Worm (Caenorhabditis elegans) whole organism, L4 larva: ENCODE measurements around the gene K10G4.5.

Experiments used
- D1046.2 ChIP-seq: fragments of 200-800 bp; sonication (Bioruptor generic); IDR thresholded peaks from 2 replicates; pipeline ENCODE4 v1.3.6; 2022; ENCODE audit warnings: missing genetic modification characterization, missing compliant biosample characterization
- F37D6.2 ChIP-seq: sonication (generic microtip); optimal IDR thresholded peaks from 2 replicates; lab custom pipeline; 2016; ENCODE audit warnings: mild to moderate bottlenecking, missing genetic modification characterization, missing compliant biosample characterization
- F49E8.2 ChIP-seq: sonication (generic microtip); optimal IDR thresholded peaks from 2 replicates; lab custom pipeline; 2016; ENCODE audit warnings: missing compliant biosample characterization, mild to moderate bottlenecking, missing genetic modification characterization, borderline replicate concordance
- R02D3.7 ChIP-seq: fragments of 150-350 bp; sonication (generic microtip); optimal IDR thresholded peaks from 3 replicates; lab custom pipeline; 2014; ENCODE audit warnings: missing biosample characterization, missing genetic modification characterization
- T26A8.4 ChIP-seq: fragments of 200-800 bp; sonication (Bioruptor generic); IDR thresholded peaks from 2 replicates; pipeline ENCODE4 v1.3.6; 2022; ENCODE audit warnings: missing genetic modification characterization, missing compliant biosample characterization
- Y105C5A.15 ChIP-seq: fragments of 200-800 bp; sonication (Bioruptor generic); IDR thresholded peaks from 2 replicates; pipeline ENCODE4 v1.3.6; 2022; ENCODE audit warnings: missing genetic modification characterization, missing compliant biosample characterization
- ZK337.2 ChIP-seq: fragments of 200-800 bp; sonication (Bioruptor generic); IDR thresholded peaks from 2 replicates; pipeline ENCODE4 v1.3.6; 2022; ENCODE audit warnings: missing genetic modification reagents, missing genetic modification characterization, missing compliant biosample characterization
- aly-2 ChIP-seq: sonication (generic microtip); optimal IDR thresholded peaks from 2 replicates; lab custom pipeline; 2018; ENCODE audit warnings: missing biosample characterization, missing genetic modification characterization
- ceh-20 ChIP-seq: fragments of 200-800 bp; sonication (Bioruptor generic); IDR thresholded peaks from 2 replicates; pipeline ENCODE4 v1.3.6; 2022; ENCODE audit warnings: missing genetic modification reagents, missing genetic modification characterization, missing compliant biosample characterization
- ceh-28 ChIP-seq: fragments of 150-350 bp; optimal IDR thresholded peaks from 2 replicates; lab custom pipeline; 2014; ENCODE audit warnings: missing biosample characterization, missing genetic modification reagents, missing genetic modification characterization
- ceh-44 ChIP-seq: fragments of 200-800 bp; sonication (Bioruptor generic); IDR thresholded peaks from 2 replicates; pipeline ENCODE4 v1.3.6; 2022; ENCODE audit warnings: missing genetic modification reagents, missing genetic modification characterization, missing compliant biosample characterization
- ces-1 ChIP-seq: fragments of 150-350 bp; sonication (generic microtip); optimal IDR thresholded peaks from 4 replicates; lab custom pipeline; 2014; ENCODE audit warnings: missing biosample characterization, missing genetic modification reagents, missing genetic modification characterization
- daf-12 ChIP-seq: fragments of 150-350 bp; optimal IDR thresholded peaks from 2 replicates; lab custom pipeline; 2014; ENCODE audit warnings: missing biosample characterization, missing genetic modification reagents, missing genetic modification characterization
- daf-16 ChIP-seq, 3 experiments: sonication (generic microtip); optimal IDR thresholded peaks; 2 replicates each; lab custom pipeline; 2016 to 2017; ENCODE audit warnings: missing genetic modification characterization in 3 of 3, missing genetic modification reagents in 3 of 3, mild to moderate bottlenecking in 2 of 3, missing compliant biosample characterization in 2 of 3, missing biosample characterization in 1 of 3, moderate library complexity in 1 of 3
- daf-19 ChIP-seq: fragments of 200-800 bp; sonication (Bioruptor generic); conservative IDR thresholded peaks from 2 replicates; pipeline ENCODE4 v1.3.6; 2022; ENCODE audit warnings: missing genetic modification characterization, missing compliant biosample characterization
- dmd-6 ChIP-seq: fragments of 200-800 bp; sonication (Bioruptor generic); IDR thresholded peaks from 2 replicates; pipeline ENCODE4 v1.3.6; 2022; ENCODE audit warnings: missing genetic modification reagents, missing genetic modification characterization, missing compliant biosample characterization
- dmd-9 ChIP-seq: fragments of 200-800 bp; sonication (Bioruptor generic); IDR thresholded peaks from 2 replicates; pipeline ENCODE4 v1.3.6; 2022; ENCODE audit warnings: missing genetic modification reagents, missing genetic modification characterization, missing compliant biosample characterization
- dpl-1 ChIP-seq: fragments of 150-350 bp; optimal IDR thresholded peaks from 2 replicates; lab custom pipeline; 2014; ENCODE audit warnings: missing biosample characterization, missing genetic modification reagents, missing genetic modification characterization
- dve-1 ChIP-seq: sonication (generic microtip); optimal IDR thresholded peaks from 2 replicates; lab custom pipeline; 2017; ENCODE audit warnings: antibody characterized with exemption, mild to moderate bottlenecking, missing genetic modification characterization, missing compliant biosample characterization; ENCODE audit not compliant: insufficient read depth
- egl-43 ChIP-seq: fragments of 200-800 bp; sonication (Bioruptor generic); IDR thresholded peaks from 2 replicates; pipeline ENCODE4 v1.3.6; 2022; ENCODE audit warnings: missing genetic modification reagents, missing genetic modification characterization, missing compliant biosample characterization
- gei-8 ChIP-seq: fragments of 200-800 bp; sonication (Bioruptor generic); optimal IDR thresholded peaks from 2 replicates; lab custom pipeline; 2018; ENCODE audit warnings: mild to moderate bottlenecking, missing genetic modification characterization, missing compliant biosample characterization
- hif-1 ChIP-seq, 2 experiments: sonication (generic microtip); optimal IDR thresholded peaks; 2 replicates each; lab custom pipeline; 2016 to 2017; ENCODE audit warnings: missing compliant biosample characterization in 2 of 2, missing genetic modification characterization in 2 of 2, missing genetic modification reagents in 2 of 2, missing genotype in 2 of 2, mild to moderate bottlenecking in 1 of 2
- hlh-11 ChIP-seq: fragments of 200-800 bp; sonication (Bioruptor generic); optimal IDR thresholded peaks from 2 replicates; lab custom pipeline; 2018; ENCODE audit warnings: mild to moderate bottlenecking, missing genetic modification characterization, missing compliant biosample characterization
- hmg-1.1 ChIP-seq: fragments of 200-800 bp; sonication (Bioruptor generic); IDR thresholded peaks from 2 replicates; pipeline ENCODE4 v1.3.6; 2022; ENCODE audit warnings: missing genetic modification reagents, missing genetic modification characterization, missing compliant biosample characterization
- lin-39 ChIP-seq: fragments of 150-350 bp; optimal IDR thresholded peaks from 2 replicates; lab custom pipeline; 2014; ENCODE audit warnings: missing biosample characterization, missing genetic modification reagents, missing genetic modification characterization
- lsy-2 ChIP-seq, 2 experiments: fragments of 150-350 bp in 1 of 2; sonication (generic microtip) in 1 of 2; optimal IDR thresholded peaks; 2 replicates each; lab custom pipeline; 2014 to 2017; ENCODE audit warnings: missing biosample characterization in 2 of 2, missing genetic modification characterization in 2 of 2
- madf-9 ChIP-seq: fragments of 200-800 bp; sonication (Bioruptor generic); conservative IDR thresholded peaks from 2 replicates; pipeline ENCODE4 v1.3.6; 2022; ENCODE audit warnings: missing genetic modification reagents, missing genetic modification characterization, missing compliant biosample characterization
- mep-1 ChIP-seq: fragments of 150-350 bp; sonication (generic microtip); optimal IDR thresholded peaks from 3 replicates; lab custom pipeline; 2014; ENCODE audit warnings: missing biosample characterization, missing genetic modification characterization
- mes-2 ChIP-seq: sonication (generic microtip); optimal IDR thresholded peaks from 2 replicates; lab custom pipeline; 2016; ENCODE audit warnings: missing genotype, mild to moderate bottlenecking, missing genetic modification characterization, missing compliant biosample characterization; ENCODE audit not compliant: poor library complexity, severe bottlenecking
- nhr-10 ChIP-seq: fragments of 150-350 bp; optimal IDR thresholded peaks from 2 replicates; lab custom pipeline; 2014; ENCODE audit warnings: missing biosample characterization, missing genetic modification characterization
- nhr-102 ChIP-seq: sonication (generic microtip); optimal IDR thresholded peaks from 2 replicates; lab custom pipeline; 2016; ENCODE audit warnings: mild to moderate bottlenecking, missing genetic modification characterization, moderate library complexity, missing compliant biosample characterization
- nhr-25 ChIP-seq: sonication (generic microtip); optimal IDR thresholded peaks from 2 replicates; lab custom pipeline; 2017; ENCODE audit warnings: missing genetic modification characterization, mild to moderate bottlenecking, missing compliant biosample characterization, antibody characterized with exemption, moderate library complexity, borderline replicate concordance; ENCODE audit not compliant: insufficient read depth
- nhr-28 ChIP-seq: fragments of 150-350 bp; optimal IDR thresholded peaks from 2 replicates; lab custom pipeline; 2014; ENCODE audit warnings: missing biosample characterization, missing genetic modification characterization
- nhr-42 ChIP-seq: fragments of 200-800 bp; sonication (Bioruptor generic); IDR thresholded peaks from 2 replicates; pipeline ENCODE4 v1.3.6; 2022; ENCODE audit warnings: missing genetic modification characterization, missing compliant biosample characterization
- nhr-6 ChIP-seq: fragments of 150-350 bp; optimal IDR thresholded peaks from 2 replicates; lab custom pipeline; 2014; ENCODE audit warnings: missing biosample characterization, missing genetic modification characterization
- pha-4 ChIP-seq, 2 experiments: fragments of 150-350 bp in 1 of 2; fragments of 200-800 bp in 1 of 2; sonication (Bioruptor generic) in 1 of 2; IDR thresholded peaks in 1 of 2; optimal IDR thresholded peaks in 1 of 2; 2 replicates each; pipeline versions ENCODE4 v1.3.6 to Lab custom; 2014 to 2022; ENCODE audit warnings: missing genetic modification characterization in 2 of 2, missing genetic modification reagents in 2 of 2, missing biosample characterization in 1 of 2, missing compliant biosample characterization in 1 of 2
- php-3 ChIP-seq: fragments of 200-800 bp; sonication (Bioruptor generic); IDR thresholded peaks from 2 replicates; pipeline ENCODE4 v1.3.6; 2022; ENCODE audit warnings: missing genetic modification reagents, missing genetic modification characterization, missing compliant biosample characterization
- pqm-1 ChIP-seq: sonication (generic microtip); optimal IDR thresholded peaks from 2 replicates; lab custom pipeline; 2017; ENCODE audit warnings: missing biosample characterization, missing genetic modification characterization
- saeg-2 ChIP-seq: fragments of 200-800 bp; sonication (Bioruptor generic); IDR thresholded peaks from 2 replicates; pipeline ENCODE4 v1.3.6; 2022; ENCODE audit warnings: missing genetic modification reagents, missing genetic modification characterization, missing compliant biosample characterization
- sdz-12 ChIP-seq: fragments of 200-800 bp; sonication (Bioruptor generic); optimal IDR thresholded peaks from 2 replicates; lab custom pipeline; 2018; ENCODE audit warnings: mild to moderate bottlenecking, missing genetic modification characterization, missing compliant biosample characterization
- set-16 ChIP-seq: fragments of 200-800 bp; sonication (Bioruptor generic); IDR thresholded peaks from 2 replicates; pipeline ENCODE4 v1.3.6; 2022; ENCODE audit warnings: missing genetic modification reagents, missing genetic modification characterization, missing compliant biosample characterization
- zfp-3 ChIP-seq: fragments of 200-800 bp; sonication (Bioruptor generic); conservative IDR thresholded peaks from 2 replicates; pipeline ENCODE4 v1.3.6; 2022; ENCODE audit warnings: missing genetic modification reagents, missing genetic modification characterization, missing compliant biosample characterization
- zip-2 ChIP-seq: fragments of 150-350 bp; optimal IDR thresholded peaks from 2 replicates; lab custom pipeline; 2014; ENCODE audit warnings: missing biosample characterization, missing genetic modification characterization
- ztf-7 ChIP-seq: fragments of 150-350 bp; optimal IDR thresholded peaks from 2 replicates; lab custom pipeline; 2014; ENCODE audit warnings: missing biosample characterization, missing genetic modification characterization

K10G4.5 gene

ce11 chrV:17323876-17324275 lies 22.6 kb upstream of the K10G4.5 start:
- 0 out of 2 replicates have a peak, but pooled peaks have one; percentile 45 for TF ChIP-seq egl-43 (GFP tag; lab: Robert Waterston, UW)
- TF ChIP-seq dmd-9 (GFP tag; lab: Robert Waterston, UW) = no peak
- TF ChIP-seq ceh-20 (GFP tag; lab: Robert Waterston, UW) = no peak
- TF ChIP-seq set-16 = peak; percentile 99

- TF ChIP-seq dve-1 (tag; lab: Kevin White, UChicago) (peak; percentile 14), dmd-6 (GFP tag; lab: Robert Waterston, UW) (peak; percentile 28), ces-1 (GFP tag; lab: Kevin White, UChicago) (no peak), ceh-44 (GFP tag; lab: Robert Waterston, UW) (no peak), daf-19 (no peak), nhr-28 (peak; percentile 34), php-3 (0 out of 2 replicates have a peak, but pooled peaks have one; percentile 29), pqm-1 (tag; lab: Kevin White, UChicago) (peak; percentile 62), hif-1 (tag; optimal IDR thresholded peaks at IDR 0.05; lab: Kevin White, UChicago) (peak in 1 of 2 experiments; percentile 72), nhr-25 (no peak), mep-1 (tag; lab: Kevin White, UChicago) (no peak), daf-16 (GFP tag; optimal IDR thresholded peaks at IDR 0.05; lab: Kevin White, UChicago) (no peak), daf-16 (tag; optimal IDR thresholded peaks at IDR 0.05; lab: Kevin White, UChicago) (peak; percentile 6)
These were observed 21.2 kb upstream of the K10G4.5 start, which contains the start of gene F31E9.3 for ce11 chrV:17322397-17322909. TSS of gene F31E9.3 (plus strand) at chrV:17322590.

- no peak for TF ChIP-seq ceh-28 (tag; lab: Kevin White, UChicago)
- no peak for TF ChIP-seq nhr-25
- no peak for TF ChIP-seq saeg-2
- TF ChIP-seq gei-8 (GFP tag; lab: Kevin White, UChicago) = no peak
- TF ChIP-seq zfp-3 (GFP tag; lab: Robert Waterston, UW) = no peak
- TF ChIP-seq hmg-1.1 = no peak
- TF ChIP-seq pqm-1 (tag; lab: Kevin White, UChicago) = no peak
- TF ChIP-seq madf-9 = no peak
- no peak for TF ChIP-seq nhr-6 (tag; lab: Kevin White, UChicago)
- TF ChIP-seq nhr-10 (tag; lab: Kevin White, UChicago) = no peak
- no peak for TF ChIP-seq ztf-7 (tag; lab: Kevin White, UChicago)
- no peak for TF ChIP-seq zip-2
- no peak for TF ChIP-seq daf-16 (GFP tag; optimal IDR thresholded peaks at IDR 0.05; lab: Kevin White, UChicago)
- TF ChIP-seq daf-16 (tag; optimal IDR thresholded peaks at IDR 0.05; lab: Kevin White, UChicago) = no peak
- no peak for TF ChIP-seq F37D6.2 (tag; lab: Kevin White, UChicago)
- TF ChIP-seq D1046.2 (GFP tag; lab: Robert Waterston, UW) = no peak
- peak; percentile 22 for TF ChIP-seq mes-2 (tag; lab: Kevin White, UChicago)
- TF ChIP-seq nhr-42 (GFP tag; lab: Robert Waterston, UW) = no peak
- TF ChIP-seq pha-4 (GFP tag; IDR thresholded peaks at IDR 0.05; lab: Robert Waterston, UW) = no peak
- no peak for TF ChIP-seq pha-4 (tag; optimal IDR thresholded peaks at IDR 0.05; lab: Kevin White, UChicago)
- no peak for TF ChIP-seq nhr-102 (tag; lab: Kevin White, UChicago)
- no peak for TF ChIP-seq T26A8.4 (GFP tag; lab: Robert Waterston, UW)
- TF ChIP-seq lsy-2 (tag; optimal IDR thresholded peaks at IDR 0.05; lab: Kevin White, UChicago) = no peak
- TF ChIP-seq F49E8.2 (tag; lab: Kevin White, UChicago) = no peak
- no peak for TF ChIP-seq sdz-12 (GFP tag; lab: Kevin White, UChicago)
- no peak for TF ChIP-seq aly-2
- no peak for TF ChIP-seq lin-39 (tag; lab: Kevin White, UChicago)
- peak; percentile 53; the same call in 1 of the 2 replicates for TF ChIP-seq egl-43 (GFP tag; lab: Robert Waterston, UW)
- TF ChIP-seq ZK337.2 (GFP tag; lab: Robert Waterston, UW) = no peak
- no peak for TF ChIP-seq dpl-1
- TF ChIP-seq hlh-11 (tag; lab: Kevin White, UChicago) = no peak
- TF ChIP-seq R02D3.7 (tag; lab: Kevin White, UChicago) = no peak
- TF ChIP-seq daf-12 (tag; lab: Kevin White, UChicago) = no peak
- TF ChIP-seq set-16 = no peak
- no peak for TF ChIP-seq Y105C5A.15 (GFP tag; lab: Robert Waterston, UW)
- no peak for TF ChIP-seq dve-1 (tag; lab: Kevin White, UChicago)
These were observed 16.5 kb upstream of the K10G4.5 start, which contains the start of gene srz-58 for ce11 chrV:17317786-17318185. TSS of gene srz-58 (plus strand) at chrV:17318147.
